Worm (Caenorhabditis elegans): Measurements from ENCODE around the gene nstp-2.
"Not testable (repeated sequence)": the region's sequence is repeated elsewhere in the genome, so short reads cannot be mapped to it uniquely, and the experiment has no call there.

- not testable (repeated sequence) for TF ChIP-seq ceh-9 (tag; optimal IDR thresholded peaks at IDR 0.05); hlh-13 (GFP tag; optimal IDR thresholded peaks at IDR 0.05); pag-3 (tag; optimal IDR thresholded peaks at IDR 0.05; ENCODE audit: borderline replicate concordance); K02D7.2 (tag; optimal IDR thresholded peaks at IDR 0.05); hlh-30 (tag; optimal IDR thresholded peaks at IDR 0.05; ENCODE audit: insufficient read depth); pha-4 (tag; optimal IDR thresholded peaks at IDR 0.05); ama-1 (optimal IDR thresholded peaks at IDR 0.05); eyg-1 (tag; optimal IDR thresholded peaks at IDR 0.05)
These were observed 8.1 kb downstream of the nstp-2 start, which contains the start of gene nspb-4 for ce11 chrIV:6597918-6598317.

All from whole organism, late embryonic.